Worm (Caenorhabditis elegans) whole organism, mixed stage, embryonic: Measurements from ENCODE around the gene ZK856.16.

Source experiments
- M03D4.4 ChIP-seq: sonication (generic microtip); optimal IDR thresholded peaks from 2 replicates; lab custom pipeline; 2017; ENCODE audit warnings: mild to moderate bottlenecking, missing genetic modification characterization, missing compliant biosample characterization
- bed-3 ChIP-seq: fragments of 200-800 bp; sonication (Bioruptor generic); optimal IDR thresholded peaks from 3 replicates; lab custom pipeline; 2018; ENCODE audit warnings: mild to moderate bottlenecking, missing genetic modification characterization, moderate library complexity, missing compliant biosample characterization
- ceh-39 ChIP-seq: fragments of 150-350 bp; optimal IDR thresholded peaks from 2 replicates; lab custom pipeline; 2014; ENCODE audit warnings: missing biosample characterization, missing genetic modification characterization
- ceh-43 ChIP-seq: fragments of 200-800 bp; sonication (Bioruptor generic); optimal IDR thresholded peaks from 2 replicates; lab custom pipeline; 2018; ENCODE audit warnings: mild to moderate bottlenecking, missing genetic modification characterization, moderate library complexity, missing compliant biosample characterization
- ceh-83 ChIP-seq: fragments of 200-800 bp; sonication (Bioruptor generic); optimal IDR thresholded peaks from 2 replicates; lab custom pipeline; 2018; ENCODE audit warnings: mild to moderate bottlenecking, missing genetic modification characterization, missing compliant biosample characterization
- cnd-1 ChIP-seq: fragments of 200-800 bp; sonication (Bioruptor generic); optimal IDR thresholded peaks from 2 replicates; lab custom pipeline; 2018; ENCODE audit warnings: mild to moderate bottlenecking, missing genetic modification characterization, missing compliant biosample characterization
- drap-1 ChIP-seq: fragments of 200-800 bp; sonication (Bioruptor generic); optimal IDR thresholded peaks from 3 replicates; lab custom pipeline; 2018; ENCODE audit warnings: mild to moderate bottlenecking, missing genetic modification characterization, missing compliant biosample characterization
- elt-1 ChIP-seq: sonication (generic microtip); optimal IDR thresholded peaks from 2 replicates; lab custom pipeline; 2017; ENCODE audit warnings: missing genetic modification characterization, mild to moderate bottlenecking, missing compliant biosample characterization, antibody characterized with exemption, moderate library complexity, borderline replicate concordance; ENCODE audit not compliant: insufficient read depth
- elt-3 ChIP-seq: fragments of 150-350 bp; optimal IDR thresholded peaks from 2 replicates; lab custom pipeline; 2014; ENCODE audit warnings: missing biosample characterization, missing genetic modification characterization
- ham-2 ChIP-seq: fragments of 200-800 bp; sonication (Bioruptor generic); optimal IDR thresholded peaks from 2 replicates; lab custom pipeline; 2018; ENCODE audit warnings: mild to moderate bottlenecking, missing genetic modification characterization, missing compliant biosample characterization
- hlh-1 ChIP-seq: fragments of 150-350 bp; optimal IDR thresholded peaks from 2 replicates; lab custom pipeline; 2014; ENCODE audit warnings: missing biosample characterization, missing genetic modification reagents, missing genetic modification characterization
- lin-13 ChIP-seq: fragments of 150-350 bp; optimal IDR thresholded peaks from 2 replicates; lab custom pipeline; 2014; ENCODE audit warnings: missing biosample characterization, missing genetic modification characterization
- lin-32 ChIP-seq: fragments of 200-800 bp; sonication (Bioruptor generic); optimal IDR thresholded peaks from 2 replicates; lab custom pipeline; 2018; ENCODE audit warnings: mild to moderate bottlenecking, missing genetic modification characterization, missing compliant biosample characterization
- mab-5 ChIP-seq: fragments of 150-350 bp; optimal IDR thresholded peaks from 2 replicates; lab custom pipeline; 2014; ENCODE audit warnings: missing biosample characterization, missing genetic modification characterization
- mls-2 ChIP-seq: sonication (generic microtip); optimal IDR thresholded peaks from 2 replicates; lab custom pipeline; 2016; ENCODE audit warnings: mild to moderate bottlenecking, missing genetic modification characterization, moderate library complexity, missing compliant biosample characterization
- nhr-12 ChIP-seq: fragments of 150-350 bp; optimal IDR thresholded peaks from 2 replicates; lab custom pipeline; 2014; ENCODE audit warnings: missing biosample characterization, missing genetic modification characterization
- nhr-2 ChIP-seq: fragments of 150-350 bp; optimal IDR thresholded peaks from 2 replicates; lab custom pipeline; 2014; ENCODE audit warnings: missing biosample characterization, missing genetic modification characterization
- nhr-237 ChIP-seq: fragments of 150-350 bp; optimal IDR thresholded peaks from 2 replicates; lab custom pipeline; 2014; ENCODE audit warnings: missing biosample characterization, missing genetic modification characterization
- nhr-28 ChIP-seq: fragments of 150-350 bp; optimal IDR thresholded peaks from 2 replicates; lab custom pipeline; 2014; ENCODE audit warnings: missing biosample characterization, missing genetic modification characterization
- nhr-76 ChIP-seq: sonication (generic microtip); optimal IDR thresholded peaks from 2 replicates; lab custom pipeline; 2017; ENCODE audit warnings: missing biosample characterization, missing genetic modification characterization
- pha-4 ChIP-seq: fragments of 150-350 bp; optimal IDR thresholded peaks from 2 replicates; lab custom pipeline; 2018; ENCODE audit warnings: missing biosample characterization, missing genetic modification reagents, missing genetic modification characterization
- sem-2 ChIP-seq: fragments of 200-800 bp; sonication (Bioruptor generic); optimal IDR thresholded peaks from 2 replicates; lab custom pipeline; 2018; ENCODE audit warnings: mild to moderate bottlenecking, missing genetic modification characterization, missing compliant biosample characterization
- snpc-4 ChIP-seq: fragments of 150-350 bp; optimal IDR thresholded peaks from 2 replicates; lab custom pipeline; 2014; ENCODE audit warnings: missing biosample characterization, missing genetic modification characterization
- tbx-8 ChIP-seq: fragments of 200-800 bp; sonication (Bioruptor generic); optimal IDR thresholded peaks from 2 replicates; lab custom pipeline; 2018; ENCODE audit warnings: mild to moderate bottlenecking, missing genetic modification characterization, moderate library complexity, missing compliant biosample characterization
- unc-120 ChIP-seq: sonication (generic microtip); optimal IDR thresholded peaks from 2 replicates; lab custom pipeline; 2017; ENCODE audit warnings: missing genetic modification characterization, missing compliant biosample characterization; ENCODE audit not compliant: poor library complexity, severe bottlenecking
- unc-39 ChIP-seq: fragments of 150-350 bp; optimal IDR thresholded peaks from 2 replicates; lab custom pipeline; 2014; ENCODE audit warnings: missing biosample characterization, missing genetic modification characterization
- unc-62 ChIP-seq: fragments of 150-350 bp; optimal IDR thresholded peaks from 2 replicates; lab custom pipeline; 2014; ENCODE audit warnings: missing biosample characterization, missing genetic modification reagents, missing genetic modification characterization
- zip-8 ChIP-seq: fragments of 150-350 bp; optimal IDR thresholded peaks from 2 replicates; lab custom pipeline; 2014; ENCODE audit warnings: missing biosample characterization, missing genetic modification characterization
- ztf-11 ChIP-seq: fragments of 150-350 bp; optimal IDR thresholded peaks from 2 replicates; lab custom pipeline; 2014; ENCODE audit warnings: missing biosample characterization, missing genetic modification characterization

The ZK856.16 gene

DNA sequence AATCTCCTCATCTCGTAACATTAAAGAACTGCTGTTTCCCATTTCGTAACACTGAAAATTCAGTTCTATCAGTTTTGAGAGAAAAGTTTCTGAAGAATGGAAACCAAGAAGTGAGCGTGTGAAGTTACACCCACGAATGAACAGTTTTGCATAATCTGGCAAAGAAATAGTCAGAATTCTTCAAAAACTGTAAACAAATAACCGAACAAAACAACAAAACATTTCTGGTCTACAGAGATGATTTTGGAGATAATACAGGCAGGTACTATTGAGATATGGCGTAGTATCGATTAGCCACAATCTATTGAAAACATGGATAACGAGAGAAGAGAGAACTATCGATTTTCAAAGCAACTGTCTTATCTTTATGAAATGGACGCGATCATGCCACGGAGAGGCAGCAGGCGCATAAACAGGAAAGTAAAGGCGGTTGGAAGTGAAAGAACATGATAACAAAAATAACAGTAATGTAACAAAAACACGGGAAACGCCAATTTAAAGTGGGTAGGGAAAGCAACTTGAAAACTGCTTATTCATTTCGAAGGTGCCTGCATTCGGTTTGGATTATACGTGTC lies 1.9 kb downstream of the ZK856.16 start, which contains the start of gene chpf-1:
chpf-1 (minus strand) TSS at position 51 of the 575 bp plus-strand sequence.
- TF ChIP-seq ham-2 = no peak
- no peak for TF ChIP-seq mls-2 (tag; lab: Kevin White, UChicago)
- no peak for TF ChIP-seq nhr-76 (tag; lab: Kevin White, UChicago)
- TF ChIP-seq ceh-39 (tag; lab: Kevin White, UChicago) = no peak
- no peak for TF ChIP-seq nhr-28 (tag; lab: Kevin White, UChicago)
- no peak for TF ChIP-seq unc-39 (tag; lab: Kevin White, UChicago)
- TF ChIP-seq lin-32 (GFP tag; lab: Kevin White, UChicago) = no peak

DNA sequence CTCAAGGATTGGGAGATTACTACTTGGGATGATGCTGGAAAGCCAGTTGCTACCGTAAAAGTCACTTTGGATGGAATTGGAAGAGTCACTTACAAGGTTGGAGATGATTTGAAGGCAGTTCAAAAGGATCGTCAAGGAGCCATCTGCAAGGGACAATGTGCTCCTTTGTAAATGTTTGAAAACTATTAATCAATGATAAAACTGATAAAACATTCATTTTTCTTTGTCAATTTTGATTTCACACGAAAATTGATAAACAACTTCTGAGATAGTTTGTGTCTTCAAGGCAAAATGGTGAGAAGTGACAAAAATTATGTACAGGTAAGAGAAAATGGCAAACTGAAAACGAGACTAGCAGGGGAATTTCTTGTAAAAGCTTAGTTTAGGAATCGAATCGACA lies 3.0 kb downstream of the ZK856.16 start:
- TF ChIP-seq zip-8 (tag; lab: Kevin White, UChicago) = no peak
- no peak for TF ChIP-seq nhr-237 (tag; lab: Kevin White, UChicago)
- no peak for TF ChIP-seq lin-32 (GFP tag; lab: Kevin White, UChicago)
- TF ChIP-seq unc-120 (tag; lab: Kevin White, UChicago) = no peak
- TF ChIP-seq snpc-4 (tag; lab: Kevin White, UChicago) = no peak
- TF ChIP-seq sem-2 (GFP tag; lab: Kevin White, UChicago) = no peak
- TF ChIP-seq ceh-83 (GFP tag; lab: Kevin White, UChicago) = no peak
- TF ChIP-seq ztf-11 = no peak
- no peak for TF ChIP-seq tbx-8

DNA sequence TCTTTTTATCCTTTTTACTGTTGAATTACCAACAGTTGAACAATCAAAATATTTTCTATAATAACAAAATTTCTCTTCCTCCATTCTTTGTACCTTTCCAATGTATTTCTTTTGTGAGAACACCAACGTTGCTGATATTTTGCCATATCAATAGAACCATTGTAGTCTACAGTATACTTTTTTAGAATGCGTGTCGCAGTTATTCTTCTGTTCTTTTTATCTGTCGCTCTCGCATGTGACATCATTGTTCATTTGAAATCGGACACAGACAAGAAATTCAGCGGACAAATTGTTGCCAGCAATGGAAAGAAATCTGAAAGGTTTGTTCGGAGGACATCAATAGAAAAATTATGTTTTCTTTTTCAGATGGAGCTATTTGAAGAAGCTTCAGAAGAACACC lies 3.5 kb downstream of the ZK856.16 start, which contains the start of gene ZK856.7:
ZK856.7 (plus strand) TSS at position 186 of the 400 bp plus-strand sequence.
- TF ChIP-seq unc-62 (no peak), nhr-2 (tag; lab: Kevin White, UChicago) (no peak), pha-4 (tag; lab: Kevin White, UChicago) (no peak), hlh-1 (tag; lab: Kevin White, UChicago) (no peak), ceh-39 (tag; lab: Kevin White, UChicago) (no peak), elt-3 (no peak), M03D4.4 (tag; lab: Kevin White, UChicago) (no peak), nhr-76 (tag; lab: Kevin White, UChicago) (no peak), mab-5 (tag; lab: Kevin White, UChicago) (no peak), ham-2 (no peak), unc-39 (tag; lab: Kevin White, UChicago) (no peak), bed-3 (GFP tag; lab: Kevin White, UChicago) (no peak)

DNA sequence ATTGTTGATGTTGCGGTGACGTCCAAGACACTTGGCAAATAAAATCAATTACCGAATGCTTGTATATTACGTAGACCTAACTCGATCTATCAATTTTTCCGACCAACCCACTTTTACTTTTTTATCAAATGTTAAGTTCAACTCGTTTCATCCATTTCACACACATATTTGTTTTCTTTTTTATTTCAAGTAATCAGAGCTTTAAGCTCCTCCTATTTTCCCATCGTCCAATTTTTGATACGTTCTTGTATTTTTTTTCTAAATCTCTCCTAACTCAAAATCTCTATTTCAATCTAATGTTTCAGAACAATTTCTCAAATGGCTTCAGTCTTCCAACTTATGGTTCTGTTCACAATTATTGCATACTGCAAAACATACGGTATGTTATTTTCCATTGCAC lies 7.0 kb downstream of the ZK856.16 start, which contains the start of gene ZK856.6:
ZK856.6 (plus strand) TSS at position 301 of the 400 bp plus-strand sequence.
- no peak for TF ChIP-seq mab-5 (tag; lab: Kevin White, UChicago)
- no peak for TF ChIP-seq ztf-11
- TF ChIP-seq cnd-1 (tag; lab: Kevin White, UChicago) = no peak
- no peak for TF ChIP-seq lin-13
- no peak for TF ChIP-seq ham-2
- no peak for TF ChIP-seq nhr-76 (tag; lab: Kevin White, UChicago)
- TF ChIP-seq elt-1 = no peak
- TF ChIP-seq unc-120 (tag; lab: Kevin White, UChicago) = no peak
- no peak for TF ChIP-seq ceh-43 (GFP tag; lab: Kevin White, UChicago)
- TF ChIP-seq tbx-8 = no peak
- TF ChIP-seq pha-4 (tag; lab: Kevin White, UChicago) = no peak
- no peak for TF ChIP-seq mls-2 (tag; lab: Kevin White, UChicago)
- TF ChIP-seq nhr-12 = no peak
- TF ChIP-seq drap-1 = no peak
- TF ChIP-seq nhr-237 (tag; lab: Kevin White, UChicago) = no peak
- TF ChIP-seq M03D4.4 (tag; lab: Kevin White, UChicago) = no peak

DNA sequence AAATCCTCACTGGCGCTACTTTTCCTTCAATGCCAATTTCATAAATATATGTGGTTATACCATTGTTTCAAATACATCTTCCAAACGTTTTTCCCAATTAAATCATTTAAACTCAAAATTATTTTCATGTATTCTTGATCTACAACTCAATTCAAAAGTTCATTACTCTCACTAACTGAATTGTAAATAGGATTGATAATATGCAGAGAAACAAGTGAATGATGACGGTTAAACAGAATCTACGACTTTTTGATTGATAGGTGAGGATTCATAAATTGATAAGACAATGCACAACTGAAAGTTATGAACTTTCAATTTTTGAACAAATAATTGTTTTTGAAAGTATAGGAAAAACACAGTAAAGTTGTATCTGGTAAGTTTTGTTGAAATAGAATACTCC lies 14.1 kb downstream of the ZK856.16 start:
- TF ChIP-seq ceh-83 (GFP tag; lab: Kevin White, UChicago) = no peak
- TF ChIP-seq ham-2 = no peak
- no peak for TF ChIP-seq drap-1
- TF ChIP-seq nhr-76 (tag; lab: Kevin White, UChicago) = no peak
- no peak for TF ChIP-seq bed-3 (GFP tag; lab: Kevin White, UChicago)
- TF ChIP-seq M03D4.4 (tag; lab: Kevin White, UChicago) = no peak
- TF ChIP-seq zip-8 (tag; lab: Kevin White, UChicago) = no peak
- TF ChIP-seq nhr-12 = no peak
- TF ChIP-seq hlh-1 (tag; lab: Kevin White, UChicago) = no peak
- no peak for TF ChIP-seq mls-2 (tag; lab: Kevin White, UChicago)
- TF ChIP-seq mab-5 (tag; lab: Kevin White, UChicago) = no peak
